Fruit fly (Drosophila melanogaster): ENCODE measurements around the gene AsnS.
A peak's percentile ranks its signal among the peaks of the same experiment; 100 is the strongest.

The AsnS gene

DNA sequence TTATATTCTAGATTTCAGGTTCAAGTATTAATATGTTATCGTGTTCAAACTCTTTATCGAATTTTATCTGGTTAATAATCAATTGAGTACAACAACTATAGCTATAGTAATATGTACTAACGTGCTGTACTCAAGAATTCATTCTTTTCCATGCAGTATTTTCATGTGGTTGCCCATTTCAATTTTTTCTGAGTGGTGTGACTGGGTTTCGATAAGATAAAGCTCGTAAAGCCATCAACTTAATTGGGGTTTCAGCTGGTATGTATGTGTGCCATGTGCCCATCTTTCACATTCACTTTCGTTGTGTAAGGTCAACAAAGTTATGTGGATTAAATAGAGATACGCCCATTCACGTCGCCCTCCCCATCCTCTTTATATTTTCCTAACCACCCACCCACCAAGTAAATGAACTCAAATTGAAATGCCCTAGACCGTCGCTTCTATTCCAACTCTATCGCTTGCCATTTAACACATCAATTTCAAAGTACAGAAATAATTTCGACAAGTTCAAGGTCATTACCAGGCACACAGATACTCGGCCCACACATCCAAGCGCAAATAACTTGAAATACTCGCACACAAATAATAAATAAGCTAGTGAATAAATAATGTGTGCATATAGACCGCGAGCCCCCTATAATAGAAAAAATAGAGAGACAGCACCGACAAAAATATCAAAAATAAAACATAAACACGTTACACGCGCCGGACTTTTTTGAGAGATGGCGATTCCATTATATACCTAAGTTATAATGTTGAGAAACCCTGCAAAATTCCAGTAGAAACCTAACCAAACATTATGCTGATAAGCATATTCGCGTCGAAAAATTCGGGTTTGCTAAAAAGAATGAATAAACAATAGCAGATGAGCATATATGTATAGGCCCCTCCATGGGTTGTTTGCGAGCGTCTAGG, 31.9 kb downstream of the AsnS start (continued):
- TF ChIP-seq sd (tag; optimal IDR thresholded peaks at IDR 0.05), result peak; percentile 96
- TF ChIP-seq fd3F (GFP tag; optimal IDR thresholded peaks at IDR 0.05), result peak; percentile 5
- no peak for TF ChIP-seq CG14441 (GFP tag; IDR thresholded peaks at IDR 0.05)
- no peak for TF ChIP-seq CG17186 (GFP tag; optimal IDR thresholded peaks at IDR 0.05)
- 0 out of 3 replicates have a peak, but pooled peaks have one; percentile 13 for TF ChIP-seq ci (GFP tag; IDR thresholded peaks at IDR 0.05)
- TF ChIP-seq CG1529 (GFP tag; optimal IDR thresholded peaks at IDR 0.05), result no peak
- TF ChIP-seq CG6683 (GFP tag; optimal IDR thresholded peaks at IDR 0.05), result no peak
- no peak for TF ChIP-seq ken (GFP tag; IDR thresholded peaks at IDR 0.05)
- TF ChIP-seq dmrt11E (tag; optimal IDR thresholded peaks at IDR 0.05), result peak; percentile 45
- TF ChIP-seq CG3726 (GFP tag; IDR thresholded peaks at IDR 0.05), result no peak
- TF ChIP-seq TFAM (GFP tag; optimal IDR thresholded peaks at IDR 0.05), result no peak
- TF ChIP-seq CG6791 (GFP tag; IDR thresholded peaks at IDR 0.05; ENCODE audit: partially characterized antibody), result no peak
- no peak for TF ChIP-seq Eip74EF (GFP tag; optimal IDR thresholded peaks at IDR 0.05)
- TF ChIP-seq CG18599 (GFP tag; optimal IDR thresholded peaks at IDR 0.05), result peak; percentile 49
- no peak for TF ChIP-seq hkb (optimal IDR thresholded peaks at IDR 0.05)
- no peak for TF ChIP-seq hkb (GFP tag; IDR thresholded peaks at IDR 0.05)
- no peak for TF ChIP-seq pan (optimal IDR thresholded peaks at IDR 0.05)
- TF ChIP-seq pan (GFP tag; optimal IDR thresholded peaks at IDR 0.05 in 1 of 2, IDR thresholded peaks at IDR 0.05 in 1 of 2), result no peak
- no peak for TF ChIP-seq sqz (GFP tag; optimal IDR thresholded peaks at IDR 0.05)
- TF ChIP-seq ssp (GFP tag; IDR thresholded peaks at IDR 0.05), result no peak
- no peak for TF ChIP-seq kay (GFP tag; optimal IDR thresholded peaks at IDR 0.05)
- peak; percentile 8 for TF ChIP-seq CG15514 (GFP tag; optimal IDR thresholded peaks at IDR 0.05)
- no peak for TF ChIP-seq klu (GFP tag; IDR thresholded peaks at IDR 0.05)
- no peak for TF ChIP-seq chn (GFP tag; optimal IDR thresholded peaks at IDR 0.05)
- TF ChIP-seq CrebB (tag; optimal IDR thresholded peaks at IDR 0.05), result peak; percentile 22
- TF ChIP-seq sim (GFP tag; IDR thresholded peaks at IDR 0.05), result no peak
- TF ChIP-seq gce (GFP tag; IDR thresholded peaks at IDR 0.05), result peak; percentile 9; the same call in 1 of the 3 replicates
- TF ChIP-seq pho (GFP tag; optimal IDR thresholded peaks at IDR 0.05), result peak; percentile 38
- no peak for TF ChIP-seq lola (GFP tag; optimal IDR thresholded peaks at IDR 0.05)
- TF ChIP-seq seq (GFP tag; IDR thresholded peaks at IDR 0.05), result no peak
- no peak for TF ChIP-seq CG12236 (GFP tag; optimal IDR thresholded peaks at IDR 0.05)
- no peak for TF ChIP-seq org-1 (GFP tag; optimal IDR thresholded peaks at IDR 0.05)
- peak; percentile 17 for TF ChIP-seq Fer2 (tag; optimal IDR thresholded peaks at IDR 0.05)
- no peak for TF ChIP-seq wek (GFP tag; optimal IDR thresholded peaks at IDR 0.05)
- no peak for TF ChIP-seq CG11696 (GFP tag; IDR thresholded peaks at IDR 0.05)
- no peak for TF ChIP-seq otp (GFP tag; IDR thresholded peaks at IDR 0.05)
- no peak for TF ChIP-seq Ssrp (tag; optimal IDR thresholded peaks at IDR 0.05)
- no peak for TF ChIP-seq ttk (GFP tag; IDR thresholded peaks at IDR 0.05)
- TF ChIP-seq CG16815 (GFP tag; optimal IDR thresholded peaks at IDR 0.05), result no peak
- no peak for TF ChIP-seq CG10147 (GFP tag; optimal IDR thresholded peaks at IDR 0.05)
- no peak for TF ChIP-seq CG8388 (GFP tag; optimal IDR thresholded peaks at IDR 0.05)
- no peak for TF ChIP-seq CG6254 (GFP tag; optimal IDR thresholded peaks at IDR 0.05)
- TF ChIP-seq Fer1 (GFP tag; optimal IDR thresholded peaks at IDR 0.05), result peak; percentile 51
- peak; percentile 3 for TF ChIP-seq CG30403 (GFP tag; optimal IDR thresholded peaks at IDR 0.05)
- TF ChIP-seq Sry-δ (GFP tag; optimal IDR thresholded peaks at IDR 0.05), result no peak
- no peak for TF ChIP-seq CG4820 (GFP tag; optimal IDR thresholded peaks at IDR 0.05)
- no peak for TF ChIP-seq CG34224 (GFP tag; IDR thresholded peaks at IDR 0.05; ENCODE audit: partially characterized antibody)
- no peak for TF ChIP-seq CG17359 (tag; optimal IDR thresholded peaks at IDR 0.05)
- TF ChIP-seq Poxn (GFP tag; IDR thresholded peaks at IDR 0.05), result no peak
